Fruit fly (Drosophila melanogaster) whole organism: ENCODE measurements around the gene CG6885.

Experiments used
- CG8478 ChIP-seq: fragments of >200 bp; optimal IDR thresholded peaks from 2 replicates; lab custom pipeline; 2018; ENCODE audit warnings: inconsistent platforms
- Dll ChIP-seq: fragments of >200 bp; optimal IDR thresholded peaks from 2 replicates; lab custom pipeline; 2017
- EcR ChIP-seq, 2 experiments: fragments of >200 bp; optimal IDR thresholded peaks; 2 replicates each; lab custom pipeline; 2017; ENCODE audit warnings: missing biosample characterization in 2 of 2, missing genetic modification characterization in 2 of 2, missing genetic modification reagents in 2 of 2
- pan ChIP-seq: fragments of >200 bp; optimal IDR thresholded peaks from 2 replicates; lab custom pipeline; 2017
- psq ChIP-seq: fragments of >200 bp; optimal IDR thresholded peaks from 2 replicates; lab custom pipeline; 2017
- usp ChIP-seq: fragments of >200 bp; optimal IDR thresholded peaks from 2 replicates; lab custom pipeline; 2017; ENCODE audit warnings: missing biosample characterization, missing genetic modification characterization, mixed read lengths

Gene CG6885

dm6 chr3L:18757079-18757815 is 13.0 kb downstream of the CG6885 start:
- no peak for TF ChIP-seq EcR (GFP tag; optimal IDR thresholded peaks at IDR 0.05; lab: Kevin White, UChicago)
- TF ChIP-seq CG8478 (lab: Kevin White, UChicago): no peak
- no peak for TF ChIP-seq psq
- no peak for TF ChIP-seq Dll (lab: Kevin White, UChicago)
- TF ChIP-seq pan (lab: Kevin White, UChicago): no peak
- no peak for TF ChIP-seq usp

- no peak for TF ChIP-seq psq
- TF ChIP-seq CG8478 (lab: Kevin White, UChicago): peak; percentile 96
- TF ChIP-seq Dll (lab: Kevin White, UChicago): peak; percentile 82
Observed at dm6 chr3L:18758894-18759569, 14.7 kb downstream of the CG6885 start.

- no peak for TF ChIP-seq pan (lab: Kevin White, UChicago)
- TF ChIP-seq CG8478 (lab: Kevin White, UChicago): no peak
- TF ChIP-seq Dll (lab: Kevin White, UChicago): peak; percentile 7
Observed at dm6 chr3L:18760421-18761045, 16.2 kb downstream of the CG6885 start.

dm6 chr3L:18761728-18762127 is 17.4 kb downstream of the CG6885 start:
- TF ChIP-seq pan (lab: Kevin White, UChicago): no peak

dm6 chr3L:18763486-18764436 is 19.5 kb downstream of the CG6885 start:
- TF ChIP-seq pan (lab: Kevin White, UChicago) (no peak), EcR (GFP tag; optimal IDR thresholded peaks at IDR 0.05; lab: Kevin White, UChicago) (no peak), Dll (lab: Kevin White, UChicago) (no peak), CG8478 (lab: Kevin White, UChicago) (no peak), usp (no peak), psq (no peak)

- TF ChIP-seq CG8478 (lab: Kevin White, UChicago): no peak
- no peak for TF ChIP-seq usp
- TF ChIP-seq psq: no peak
- TF ChIP-seq Dll (lab: Kevin White, UChicago): peak; percentile 98
- no peak for TF ChIP-seq pan (lab: Kevin White, UChicago)
- no peak for TF ChIP-seq EcR (GFP tag; optimal IDR thresholded peaks at IDR 0.05; lab: Kevin White, UChicago)
Observed at dm6 chr3L:18765657-18766592, 21.6 kb downstream of the CG6885 start.

- TF ChIP-seq Dll (lab: Kevin White, UChicago) (no peak), CG8478 (lab: Kevin White, UChicago) (no peak), EcR (GFP tag; optimal IDR thresholded peaks at IDR 0.05; lab: Kevin White, UChicago) (no peak), psq (no peak), usp (no peak), pan (lab: Kevin White, UChicago) (no peak)
Observed at dm6 chr3L:18767950-18768781, 23.9 kb downstream of the CG6885 start.

- TF ChIP-seq pan (lab: Kevin White, UChicago): no peak
- TF ChIP-seq Dll (lab: Kevin White, UChicago): no peak
- no peak for TF ChIP-seq psq
- no peak for TF ChIP-seq usp
Observed at dm6 chr3L:18768788-18769707, 24.8 kb downstream of the CG6885 start.

- TF ChIP-seq pan (lab: Kevin White, UChicago) (no peak), psq (no peak), Dll (lab: Kevin White, UChicago) (no peak), EcR (GFP tag; optimal IDR thresholded peaks at IDR 0.05; lab: Kevin White, UChicago) (no peak), CG8478 (lab: Kevin White, UChicago) (no peak), usp (no peak)
Observed at dm6 chr3L:18769782-18770181, 25.5 kb downstream of the CG6885 start.
